Worm (Caenorhabditis elegans) whole organism, L3 larva: ENCODE results near the gene C16C8.26.

Experiments used
- aly-2 ChIP-seq: fragments of 150-350 bp; optimal IDR thresholded peaks from 2 replicates; lab custom pipeline; 2014; ENCODE audit warnings: missing biosample characterization, missing genetic modification characterization
- ama-1 ChIP-seq: fragments of 150-350 bp; optimal IDR thresholded peaks from 2 replicates; lab custom pipeline; 2018
- ceh-16 ChIP-seq: sonication (generic microtip); optimal IDR thresholded peaks from 2 replicates; lab custom pipeline; 2017; ENCODE audit warnings: missing biosample characterization, missing genetic modification characterization
- ceh-82 ChIP-seq: fragments of 150-350 bp; optimal IDR thresholded peaks from 2 replicates; lab custom pipeline; 2014; ENCODE audit warnings: missing biosample characterization, missing genetic modification characterization
- daf-12 ChIP-seq: fragments of 150-350 bp; optimal IDR thresholded peaks from 2 replicates; lab custom pipeline; 2014; ENCODE audit warnings: missing biosample characterization, missing genetic modification reagents, missing genetic modification characterization
- egl-5 ChIP-seq: fragments of 150-350 bp; optimal IDR thresholded peaks from 2 replicates; lab custom pipeline; 2017; ENCODE audit warnings: missing biosample characterization, missing genetic modification reagents, missing genetic modification characterization, inconsistent platforms
- elt-1 ChIP-seq: fragments of 150-350 bp; optimal IDR thresholded peaks from 2 replicates; lab custom pipeline; 2014; ENCODE audit warnings: missing biosample characterization, missing genetic modification characterization
- fkh-10 ChIP-seq: sonication (generic microtip); optimal IDR thresholded peaks from 2 replicates; lab custom pipeline; 2017; ENCODE audit warnings: missing biosample characterization, missing genetic modification reagents, missing genetic modification characterization
- lin-15B ChIP-seq: fragments of 150-350 bp; optimal IDR thresholded peaks from 2 replicates; lab custom pipeline; 2014; ENCODE audit warnings: missing biosample characterization, missing genetic modification characterization
- lin-39 ChIP-seq: fragments of 150-350 bp; optimal IDR thresholded peaks from 2 replicates; lab custom pipeline; 2018; ENCODE audit warnings: missing biosample characterization, missing genetic modification reagents, missing genetic modification characterization
- mdl-1 ChIP-seq: fragments of 150-350 bp; optimal IDR thresholded peaks from 2 replicates; lab custom pipeline; 2014; ENCODE audit warnings: missing biosample characterization, missing genetic modification characterization
- nfya-1 ChIP-seq: sonication (generic microtip); optimal IDR thresholded peaks from 2 replicates; lab custom pipeline; 2017; ENCODE audit warnings: missing genetic modification characterization, mild to moderate bottlenecking, missing compliant biosample characterization, antibody characterized with exemption, moderate library complexity; ENCODE audit not compliant: insufficient read depth
- nhr-12 ChIP-seq: fragments of 150-350 bp; optimal IDR thresholded peaks from 2 replicates; lab custom pipeline; 2014; ENCODE audit warnings: missing biosample characterization, missing genetic modification characterization
- nhr-28 ChIP-seq: fragments of 150-350 bp; optimal IDR thresholded peaks from 2 replicates; lab custom pipeline; 2014; ENCODE audit warnings: missing biosample characterization, missing genetic modification characterization
- nhr-76 ChIP-seq: fragments of 150-350 bp; sonication (generic microtip); optimal IDR thresholded peaks from 5 replicates; lab custom pipeline; 2014; ENCODE audit warnings: missing biosample characterization, missing genetic modification characterization
- pha-4 ChIP-seq: fragments of 150-350 bp; optimal IDR thresholded peaks from 2 replicates; lab custom pipeline; 2014; ENCODE audit warnings: missing biosample characterization, missing genetic modification reagents, missing genetic modification characterization
- pqm-1 ChIP-seq: fragments of 150-350 bp; optimal IDR thresholded peaks from 2 replicates; lab custom pipeline; 2017; ENCODE audit warnings: missing biosample characterization, missing genetic modification characterization, inconsistent platforms
- sea-2 ChIP-seq: fragments of 150-350 bp; sonication (generic microtip); optimal IDR thresholded peaks from 4 replicates; lab custom pipeline; 2014; ENCODE audit warnings: missing biosample characterization, missing genetic modification reagents, missing genetic modification characterization
- snpc-4 ChIP-seq: fragments of 150-350 bp; optimal IDR thresholded peaks from 2 replicates; lab custom pipeline; 2014; ENCODE audit warnings: missing biosample characterization, missing genetic modification characterization
- unc-62 ChIP-seq: fragments of 150-350 bp; sonication (generic microtip); optimal IDR thresholded peaks from 4 replicates; lab custom pipeline; 2014; ENCODE audit warnings: missing biosample characterization, missing genetic modification reagents, missing genetic modification characterization
- zag-1 ChIP-seq: fragments of 150-350 bp; optimal IDR thresholded peaks from 2 replicates; lab custom pipeline; 2014; ENCODE audit warnings: missing biosample characterization, missing genetic modification characterization
- ztf-11 ChIP-seq: fragments of 150-350 bp; optimal IDR thresholded peaks from 2 replicates; lab custom pipeline; 2014; ENCODE audit warnings: missing biosample characterization, missing genetic modification characterization

Gene C16C8.26

DNA sequence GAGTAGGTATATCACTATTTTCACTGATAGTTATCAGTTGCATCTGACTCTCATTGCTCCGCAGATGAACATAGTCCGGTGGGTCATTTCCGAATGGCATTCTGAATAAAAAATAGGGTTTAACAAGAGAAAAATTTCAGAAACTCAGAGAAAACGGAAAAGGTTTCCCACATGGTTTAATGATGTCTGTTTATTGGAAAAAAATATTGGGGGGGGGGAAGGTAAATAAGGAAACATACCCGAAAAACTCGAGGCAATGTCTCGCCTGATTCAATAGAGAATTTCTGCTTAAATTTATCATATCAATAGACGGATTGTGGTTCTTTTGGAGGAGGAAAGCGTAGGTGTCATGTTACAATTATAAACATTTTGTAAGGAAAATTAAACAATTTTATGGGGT lies 32.7 kb downstream of the C16C8.26 start, which contains the start of gene nep-11:
Gene nep-11 (minus strand): TSS at position 101 of the 400 bp plus-strand sequence.
- TF ChIP-seq daf-12 (tag; lab: Kevin White, UChicago) (no peak), elt-1 (no peak), nhr-28 (tag; lab: Kevin White, UChicago) (no peak), ama-1 (no peak), ceh-16 (tag; lab: Kevin White, UChicago) (no peak), lin-39 (tag; lab: Kevin White, UChicago) (no peak), pqm-1 (tag; lab: Kevin White, UChicago) (no peak), zag-1 (no peak), nhr-76 (tag; lab: Kevin White, UChicago) (no peak), fkh-10 (GFP tag; lab: Kevin White, UChicago) (no peak), pha-4 (tag; lab: Kevin White, UChicago) (no peak)

DNA sequence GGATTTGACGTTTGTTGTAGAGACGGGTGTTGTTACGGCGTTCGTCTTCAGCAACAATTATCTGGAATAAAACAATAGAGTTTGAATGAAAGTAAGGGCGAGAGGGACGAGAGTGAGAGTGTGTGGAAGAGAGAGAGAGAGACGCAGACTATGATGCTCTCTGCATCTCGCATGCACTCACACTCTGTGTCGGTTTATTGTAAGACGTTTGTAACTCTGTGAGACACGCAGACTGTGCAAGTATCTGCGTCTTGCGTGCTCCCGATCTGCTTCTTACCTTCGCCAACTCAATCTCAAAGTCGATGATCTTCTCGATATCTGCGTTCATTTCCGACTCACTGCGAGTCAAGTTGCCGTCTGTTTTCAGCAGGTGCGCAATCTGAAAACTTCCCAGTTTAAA lies 35.2 kb downstream of the C16C8.26 start:
- TF ChIP-seq elt-1, result no peak
- TF ChIP-seq unc-62, result no peak
- TF ChIP-seq ceh-82 (tag; lab: Kevin White, UChicago), result no peak
- TF ChIP-seq lin-15B (tag; lab: Kevin White, UChicago), result no peak
- no peak for TF ChIP-seq ama-1

DNA sequence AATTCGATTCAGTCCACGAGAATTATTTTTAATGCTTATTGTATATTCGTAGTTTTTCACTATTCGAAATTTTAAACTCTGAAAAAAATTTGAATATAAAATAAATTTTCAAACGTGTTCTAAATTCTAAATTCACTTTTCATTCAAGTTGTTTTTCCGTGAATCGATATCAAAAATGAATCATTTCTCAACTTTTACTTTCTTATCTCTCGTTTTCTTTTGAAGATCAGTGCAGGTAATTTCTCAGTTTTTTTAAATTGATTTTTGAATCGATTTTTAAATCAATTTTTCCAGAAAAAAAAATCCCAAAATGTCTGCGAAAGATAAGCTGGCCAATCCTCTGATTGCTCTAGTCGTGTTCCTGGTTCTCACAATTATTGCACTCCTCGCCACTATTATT lies 41.6 kb downstream of the C16C8.26 start, which contains the start of gene nep-6:
Gene nep-6 (plus strand): TSS at position 301 of the 400 bp plus-strand sequence.
- TF ChIP-seq egl-5 (no peak), nhr-12 (tag; lab: Kevin White, UChicago) (no peak), unc-62 (no peak), nfya-1 (no peak), ceh-16 (tag; lab: Kevin White, UChicago) (no peak), nhr-28 (tag; lab: Kevin White, UChicago) (no peak), zag-1 (no peak), ceh-82 (tag; lab: Kevin White, UChicago) (no peak), pqm-1 (tag; lab: Kevin White, UChicago) (no peak), sea-2 (GFP tag; lab: Kevin White, UChicago) (no peak), lin-39 (tag; lab: Kevin White, UChicago) (no peak), aly-2 (tag; lab: Kevin White, UChicago) (no peak), ztf-11 (tag; lab: Kevin White, UChicago) (no peak), mdl-1 (tag; lab: Kevin White, UChicago) (no peak), lin-15B (tag; lab: Kevin White, UChicago) (no peak), elt-1 (no peak)

DNA sequence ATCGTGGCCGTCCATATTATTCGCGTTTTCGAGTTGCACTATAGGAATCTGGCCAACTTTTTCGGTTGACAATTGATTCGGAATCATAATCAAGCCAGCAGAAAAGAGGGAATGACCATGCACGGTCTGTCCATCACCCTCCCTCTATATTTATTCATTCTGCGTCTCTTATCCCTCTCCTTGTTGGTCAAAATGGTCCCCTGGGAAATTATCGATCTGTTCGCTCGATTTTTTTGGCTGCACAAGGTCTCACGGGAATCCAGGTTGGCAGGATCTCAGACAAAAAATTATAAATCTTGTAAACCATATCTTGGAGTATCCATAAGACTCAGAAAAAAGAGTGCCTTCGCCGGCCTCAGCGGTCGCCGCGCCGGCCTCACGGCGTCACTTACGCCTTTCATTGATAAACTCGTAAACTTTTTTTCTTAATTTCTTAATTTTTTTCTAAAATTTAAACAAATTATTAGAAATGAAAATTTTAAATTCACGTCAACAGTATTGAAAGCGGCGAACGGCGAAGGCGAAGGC lies 43.7 kb downstream of the C16C8.26 start, which contains the start of the genes F18A12.7 and F18A12.2:
Gene F18A12.7 (minus strand): TSS at position 101 of the 528 bp plus-strand sequence.
Gene F18A12.2 (plus strand): TSS at position 478 of the 528 bp plus-strand sequence.
- TF ChIP-seq aly-2 (tag; lab: Kevin White, UChicago) (no peak), snpc-4 (tag; lab: Kevin White, UChicago) (no peak), zag-1 (no peak)
